Worm (Caenorhabditis elegans) whole organism, L4 larva: ENCODE results near the gene Y38H6C.24.
A peak's percentile ranks its signal among the peaks of the same experiment; 100 is the strongest.

Experiments
- D1046.2 ChIP-seq: fragments of 200-800 bp; sonication (Bioruptor generic); IDR thresholded peaks from 2 replicates; pipeline ENCODE4 v1.3.6; 2022; ENCODE audit warnings: missing genetic modification characterization, missing compliant biosample characterization
- F26F4.8 ChIP-seq: fragments of 200-800 bp; sonication (Bioruptor generic); conservative IDR thresholded peaks from 2 replicates; pipeline ENCODE4 v1.3.6; 2022; ENCODE audit warnings: missing genetic modification characterization, missing compliant biosample characterization
- F37D6.2 ChIP-seq: sonication (generic microtip); optimal IDR thresholded peaks from 2 replicates; lab custom pipeline; 2016; ENCODE audit warnings: mild to moderate bottlenecking, missing genetic modification characterization, missing compliant biosample characterization
- F44E2.7 ChIP-seq: fragments of 200-800 bp; sonication (Bioruptor generic); IDR thresholded peaks from 2 replicates; pipeline ENCODE4 v2.1.2; 2022; ENCODE audit warnings: missing genetic modification characterization, missing compliant biosample characterization
- R02D3.7 ChIP-seq: fragments of 150-350 bp; sonication (generic microtip); optimal IDR thresholded peaks from 3 replicates; lab custom pipeline; 2014; ENCODE audit warnings: missing biosample characterization, missing genetic modification characterization
- T20F7.1 ChIP-seq: fragments of 200-800 bp; sonication (Bioruptor generic); optimal IDR thresholded peaks from 2 replicates; lab custom pipeline; 2018; ENCODE audit warnings: mild to moderate bottlenecking, missing genetic modification characterization, missing compliant biosample characterization
- Y105C5A.15 ChIP-seq: fragments of 200-800 bp; sonication (Bioruptor generic); IDR thresholded peaks from 2 replicates; pipeline ENCODE4 v1.3.6; 2022; ENCODE audit warnings: missing genetic modification characterization, missing compliant biosample characterization
- Y5F2A.4 ChIP-seq: fragments of 200-800 bp; sonication (Bioruptor generic); optimal IDR thresholded peaks from 2 replicates; lab custom pipeline; 2018; ENCODE audit warnings: mild to moderate bottlenecking, missing genetic modification characterization, missing compliant biosample characterization
- Y75B8A.6 ChIP-seq: fragments of 200-800 bp; sonication (Bioruptor generic); IDR thresholded peaks from 2 replicates; pipeline ENCODE4 v1.3.6; 2022; ENCODE audit warnings: missing genetic modification reagents, missing genetic modification characterization, missing compliant biosample characterization
- ZK337.2 ChIP-seq: fragments of 200-800 bp; sonication (Bioruptor generic); IDR thresholded peaks from 2 replicates; pipeline ENCODE4 v1.3.6; 2022; ENCODE audit warnings: missing genetic modification reagents, missing genetic modification characterization, missing compliant biosample characterization
- ZK546.5 ChIP-seq, 2 experiments: sonication (generic microtip); optimal IDR thresholded peaks; 2 replicates each; lab custom pipeline; 2017; ENCODE audit warnings: missing biosample characterization in 2 of 2, missing genetic modification characterization in 2 of 2
- aha-1 ChIP-seq: fragments of 150-350 bp; peaks from one replicate; lab custom pipeline; 2014; ENCODE audit warnings: missing biosample characterization, missing genetic modification characterization
- arid-1 ChIP-seq: fragments of 200-800 bp; sonication (Bioruptor generic); conservative IDR thresholded peaks from 2 replicates; pipeline ENCODE4 v1.3.6; 2022; ENCODE audit warnings: missing genetic modification reagents, missing genetic modification characterization, missing compliant biosample characterization
- ceh-20 ChIP-seq: fragments of 200-800 bp; sonication (Bioruptor generic); IDR thresholded peaks from 2 replicates; pipeline ENCODE4 v1.3.6; 2022; ENCODE audit warnings: missing genetic modification reagents, missing genetic modification characterization, missing compliant biosample characterization
- ceh-32 ChIP-seq: sonication (generic microtip); optimal IDR thresholded peaks from 2 replicates; lab custom pipeline; 2016; ENCODE audit warnings: mild to moderate bottlenecking, missing genetic modification characterization, missing compliant biosample characterization; ENCODE audit not compliant: poor library complexity
- ceh-62 ChIP-seq: sonication (generic microtip); optimal IDR thresholded peaks from 2 replicates; lab custom pipeline; 2017; ENCODE audit warnings: missing biosample characterization, missing genetic modification characterization
- ces-1 ChIP-seq: fragments of 150-350 bp; sonication (generic microtip); optimal IDR thresholded peaks from 4 replicates; lab custom pipeline; 2014; ENCODE audit warnings: missing biosample characterization, missing genetic modification reagents, missing genetic modification characterization
- daf-16 ChIP-seq, 3 experiments: sonication (generic microtip); optimal IDR thresholded peaks; 2 replicates each; lab custom pipeline; 2016 to 2017; ENCODE audit warnings: missing genetic modification characterization in 3 of 3, missing genetic modification reagents in 3 of 3, mild to moderate bottlenecking in 2 of 3, missing compliant biosample characterization in 2 of 3, missing biosample characterization in 1 of 3, moderate library complexity in 1 of 3
- dmd-6 ChIP-seq: fragments of 200-800 bp; sonication (Bioruptor generic); IDR thresholded peaks from 2 replicates; pipeline ENCODE4 v1.3.6; 2022; ENCODE audit warnings: missing genetic modification reagents, missing genetic modification characterization, missing compliant biosample characterization
- dmd-8 ChIP-seq: fragments of 200-800 bp; sonication (Bioruptor generic); IDR thresholded peaks from 2 replicates; pipeline ENCODE4 v1.3.6; 2022; ENCODE audit warnings: missing genetic modification characterization, missing compliant biosample characterization
- dpl-1 ChIP-seq: fragments of 150-350 bp; optimal IDR thresholded peaks from 2 replicates; lab custom pipeline; 2014; ENCODE audit warnings: missing biosample characterization, missing genetic modification reagents, missing genetic modification characterization
- duxl-1 ChIP-seq: sonication (generic microtip); optimal IDR thresholded peaks from 2 replicates; lab custom pipeline; 2016; ENCODE audit warnings: mild to moderate bottlenecking, missing genetic modification characterization, moderate library complexity, missing compliant biosample characterization; ENCODE audit not compliant: poor library complexity
- fkh-10 ChIP-seq: fragments of 150-350 bp; optimal IDR thresholded peaks from 2 replicates; lab custom pipeline; 2014; ENCODE audit warnings: missing biosample characterization, missing genetic modification reagents, missing genetic modification characterization
- fos-1 ChIP-seq: fragments of 150-350 bp; optimal IDR thresholded peaks from 2 replicates; lab custom pipeline; 2014; ENCODE audit warnings: missing biosample characterization, missing genetic modification characterization
- hlh-11 ChIP-seq: fragments of 200-800 bp; sonication (Bioruptor generic); optimal IDR thresholded peaks from 2 replicates; lab custom pipeline; 2018; ENCODE audit warnings: mild to moderate bottlenecking, missing genetic modification characterization, missing compliant biosample characterization
- jun-1 ChIP-seq: fragments of 150-350 bp; optimal IDR thresholded peaks from 2 replicates; lab custom pipeline; 2014; ENCODE audit warnings: missing biosample characterization, missing genetic modification reagents, missing genetic modification characterization
- lin-15B ChIP-seq: fragments of 150-350 bp; sonication (generic microtip); optimal IDR thresholded peaks from 3 replicates; lab custom pipeline; 2014; ENCODE audit warnings: missing biosample characterization, missing genetic modification characterization
- lin-29 ChIP-seq: fragments of 200-800 bp; sonication (Bioruptor generic); IDR thresholded peaks from 2 replicates; pipeline ENCODE4 v1.3.6; 2022; ENCODE audit warnings: missing genetic modification reagents, missing genetic modification characterization, missing compliant biosample characterization
- lin-38 ChIP-seq: fragments of 200-800 bp; sonication (Bioruptor generic); IDR thresholded peaks from 2 replicates; pipeline ENCODE4 v1.3.6; 2022; ENCODE audit warnings: missing genetic modification reagents, missing genetic modification characterization, missing compliant biosample characterization
- lin-39 ChIP-seq: fragments of 150-350 bp; optimal IDR thresholded peaks from 2 replicates; lab custom pipeline; 2014; ENCODE audit warnings: missing biosample characterization, missing genetic modification reagents, missing genetic modification characterization
- lir-3 ChIP-seq: sonication (generic microtip); optimal IDR thresholded peaks from 2 replicates; lab custom pipeline; 2016; ENCODE audit warnings: mild to moderate bottlenecking, missing genetic modification characterization, missing compliant biosample characterization
- madf-5 ChIP-seq, 2 experiments: fragments of 200-800 bp; sonication (Bioruptor generic); IDR thresholded peaks; 2 replicates each; pipeline ENCODE4 v1.3.6; 2022; ENCODE audit warnings: missing compliant biosample characterization in 2 of 2, missing genetic modification characterization in 2 of 2
- mdl-1 ChIP-seq, 2 experiments: fragments of 150-350 bp in 1 of 2; sonication (generic microtip) in 1 of 2; optimal IDR thresholded peaks; 2 replicates each; lab custom pipeline; 2014 to 2017; ENCODE audit warnings: missing biosample characterization in 2 of 2, missing genetic modification characterization in 2 of 2
- nhr-102 ChIP-seq: sonication (generic microtip); optimal IDR thresholded peaks from 2 replicates; lab custom pipeline; 2016; ENCODE audit warnings: mild to moderate bottlenecking, missing genetic modification characterization, moderate library complexity, missing compliant biosample characterization
- nhr-11 ChIP-seq: fragments of 150-350 bp; optimal IDR thresholded peaks from 2 replicates; lab custom pipeline; 2014; ENCODE audit warnings: missing biosample characterization, missing genetic modification characterization
- nhr-111 ChIP-seq: fragments of 200-800 bp; sonication (Bioruptor generic); optimal IDR thresholded peaks from 2 replicates; lab custom pipeline; 2018; ENCODE audit warnings: mild to moderate bottlenecking, missing genetic modification characterization, missing compliant biosample characterization
- nhr-41 ChIP-seq: fragments of 200-800 bp; sonication (Bioruptor generic); IDR thresholded peaks from 2 replicates; pipeline ENCODE4 v1.3.6; 2022; ENCODE audit warnings: missing genetic modification reagents, missing genetic modification characterization, missing compliant biosample characterization
- nhr-6 ChIP-seq: fragments of 150-350 bp; optimal IDR thresholded peaks from 2 replicates; lab custom pipeline; 2014; ENCODE audit warnings: missing biosample characterization, missing genetic modification characterization
- nhr-76 ChIP-seq: fragments of 150-350 bp; optimal IDR thresholded peaks from 2 replicates; lab custom pipeline; 2014; ENCODE audit warnings: missing biosample characterization, missing genetic modification characterization
- nhr-77 ChIP-seq: fragments of 150-350 bp; optimal IDR thresholded peaks from 2 replicates; lab custom pipeline; 2014; ENCODE audit warnings: missing biosample characterization, missing genetic modification characterization
- pqm-1 ChIP-seq: sonication (generic microtip); optimal IDR thresholded peaks from 2 replicates; lab custom pipeline; 2017; ENCODE audit warnings: missing biosample characterization, missing genetic modification characterization
- saeg-2 ChIP-seq: fragments of 200-800 bp; sonication (Bioruptor generic); IDR thresholded peaks from 2 replicates; pipeline ENCODE4 v1.3.6; 2022; ENCODE audit warnings: missing genetic modification reagents, missing genetic modification characterization, missing compliant biosample characterization
- sdz-12 ChIP-seq: fragments of 200-800 bp; sonication (Bioruptor generic); optimal IDR thresholded peaks from 2 replicates; lab custom pipeline; 2018; ENCODE audit warnings: mild to moderate bottlenecking, missing genetic modification characterization, missing compliant biosample characterization
- set-16 ChIP-seq: fragments of 200-800 bp; sonication (Bioruptor generic); IDR thresholded peaks from 2 replicates; pipeline ENCODE4 v1.3.6; 2022; ENCODE audit warnings: missing genetic modification reagents, missing genetic modification characterization, missing compliant biosample characterization
- skn-1 ChIP-seq: fragments of 150-350 bp; optimal IDR thresholded peaks from 2 replicates; lab custom pipeline; 2014; ENCODE audit warnings: missing biosample characterization, missing genetic modification characterization
- unc-130 ChIP-seq: sonication (generic microtip); optimal IDR thresholded peaks from 2 replicates; lab custom pipeline; 2016; ENCODE audit warnings: missing genetic modification reagents, missing genetic modification characterization, missing compliant biosample characterization
- unc-39 ChIP-seq: sonication (generic microtip); optimal IDR thresholded peaks from 2 replicates; lab custom pipeline; 2017; ENCODE audit warnings: missing biosample characterization, missing genetic modification characterization

The Y38H6C.24 gene

ce11 chrV:20493271-20494231 lies 32.7 kb upstream of the Y38H6C.24 start, which contains the start of gene B0250.5 (continued):
- peak; percentile 21; the same call in 1 of the 2 replicates for TF ChIP-seq lin-38
- TF ChIP-seq ZK337.2 (GFP tag; lab: Robert Waterston, UW) = no peak
- TF ChIP-seq mdl-1 (tag; optimal IDR thresholded peaks at IDR 0.05; lab: Kevin White, UChicago) = peak in 1 of 2 experiments; percentile 36
- TF ChIP-seq jun-1 = no peak
- 0 out of 2 replicates have a peak, but pooled peaks have one; percentile 65 for TF ChIP-seq F44E2.7
- TF ChIP-seq arid-1 = no peak
- no peak for TF ChIP-seq nhr-11 (tag; lab: Kevin White, UChicago)
- no peak for TF ChIP-seq lin-29 (GFP tag; lab: Robert Waterston, UW)
- no peak for TF ChIP-seq ceh-62 (tag; lab: Kevin White, UChicago)

- no peak for TF ChIP-seq set-16 (GFP tag; lab: Robert Waterston, UW)
- no peak for TF ChIP-seq nhr-77 (tag; lab: Kevin White, UChicago)
- peak; percentile 47; the same call in 1 of the 2 replicates for TF ChIP-seq dmd-6 (GFP tag; lab: Robert Waterston, UW)
- TF ChIP-seq ceh-20 (GFP tag; lab: Robert Waterston, UW) = 0 out of 2 replicates have a peak, but pooled peaks have one; percentile 45
- TF ChIP-seq skn-1 (tag; lab: Kevin White, UChicago) = no peak
- no peak for TF ChIP-seq nhr-111 (GFP tag; lab: Kevin White, UChicago)
- TF ChIP-seq nhr-102 (tag; lab: Kevin White, UChicago) = peak; percentile 50
- no peak for TF ChIP-seq ZK546.5 (tag; optimal IDR thresholded peaks at IDR 0.05; lab: Kevin White, UChicago)
- no peak for TF ChIP-seq ces-1
- TF ChIP-seq F44E2.7 = peak; percentile 57; the same call in 1 of the 2 replicates
- TF ChIP-seq fkh-10 (GFP tag; lab: Kevin White, UChicago) = no peak
- no peak for TF ChIP-seq nhr-76 (tag; lab: Kevin White, UChicago)
- no peak for TF ChIP-seq unc-130 (GFP tag; lab: Kevin White, UChicago)
- TF ChIP-seq lin-39 (tag; lab: Kevin White, UChicago) = no peak
- TF ChIP-seq Y5F2A.4 (GFP tag; lab: Kevin White, UChicago) = no peak
- TF ChIP-seq madf-5 (GFP tag; IDR thresholded peaks at IDR 0.05; lab: Robert Waterston, UW) = no peak
- TF ChIP-seq nhr-41 (GFP tag; lab: Robert Waterston, UW) = no peak
- TF ChIP-seq lin-15B (tag; lab: Kevin White, UChicago) = no peak
- TF ChIP-seq jun-1 = no peak
- peak; percentile 28 for TF ChIP-seq hlh-11
- TF ChIP-seq R02D3.7 (tag; lab: Kevin White, UChicago) = no peak
- no peak for TF ChIP-seq sdz-12
- no peak for TF ChIP-seq nhr-6
- TF ChIP-seq aha-1 (tag; lab: Kevin White, UChicago) = peak; percentile 19
- TF ChIP-seq lin-29 (GFP tag; lab: Robert Waterston, UW) = no peak
- no peak for TF ChIP-seq duxl-1 (tag; lab: Kevin White, UChicago)
- TF ChIP-seq D1046.2 (GFP tag; lab: Robert Waterston, UW) = 0 out of 2 replicates have a peak, but pooled peaks have one; percentile 10
- TF ChIP-seq daf-16 (GFP tag; optimal IDR thresholded peaks at IDR 0.05; lab: Kevin White, UChicago) = peak in 1 of 2 experiments; percentile 23
- peak; percentile 18 for TF ChIP-seq daf-16 (tag; optimal IDR thresholded peaks at IDR 0.05; lab: Kevin White, UChicago)
- TF ChIP-seq pqm-1 (tag; lab: Kevin White, UChicago) = peak; percentile 30
- TF ChIP-seq F37D6.2 = no peak
- 0 out of 2 replicates have a peak, but pooled peaks have one; percentile 34 for TF ChIP-seq dmd-8 (GFP tag; lab: Robert Waterston, UW)
- no peak for TF ChIP-seq F26F4.8 (GFP tag; lab: Robert Waterston, UW)
- no peak; the same call in 1 of the 2 replicates for TF ChIP-seq Y105C5A.15 (GFP tag; lab: Robert Waterston, UW)
- no peak for TF ChIP-seq ceh-32
- TF ChIP-seq T20F7.1 (GFP tag; lab: Kevin White, UChicago) = peak; percentile 40
- no peak for TF ChIP-seq fos-1 (tag; lab: Kevin White, UChicago)
- peak; percentile 30; the same call in 1 of the 2 replicates for TF ChIP-seq Y75B8A.6
- 0 out of 2 replicates have a peak, but pooled peaks have one; percentile 49 for TF ChIP-seq saeg-2 (GFP tag; lab: Robert Waterston, UW)
- no peak for TF ChIP-seq dpl-1 (GFP tag; lab: Kevin White, UChicago)
- TF ChIP-seq unc-39 (tag; lab: Kevin White, UChicago) = no peak
- TF ChIP-seq arid-1 = peak; percentile 41; the same call in 1 of the 2 replicates
- TF ChIP-seq lir-3 (tag; lab: Kevin White, UChicago) = no peak
These were observed 28.7 kb upstream of the Y38H6C.24 start for ce11 chrV:20497537-20497936.
